Worm (Caenorhabditis elegans): Measurements from ENCODE around the gene col-160.
A peak's percentile ranks its signal among the peaks of the same experiment; 100 is the strongest.

col-160 gene

DNA sequence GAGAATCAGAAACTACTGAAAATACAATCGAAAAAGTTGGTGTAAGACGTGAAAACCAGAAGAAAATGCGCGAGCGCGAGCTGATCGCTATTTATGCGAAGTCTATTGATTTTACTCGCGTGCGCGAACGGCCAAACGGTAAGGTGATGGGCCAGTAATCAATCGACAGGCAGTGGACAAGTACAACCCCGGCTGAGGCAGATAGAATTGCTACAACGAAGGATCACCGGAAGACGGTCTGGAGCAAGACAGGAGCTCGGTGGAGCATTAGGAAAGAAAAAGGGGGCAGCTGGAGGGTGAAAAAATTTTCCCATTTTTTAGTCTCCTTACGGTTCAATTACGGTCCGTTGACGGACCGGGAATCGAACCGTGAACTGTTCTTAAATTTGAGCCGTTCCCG is 37.7 kb upstream of the col-160 start (continued):
- TF ChIP-seq F33H1.4 (GFP tag; IDR thresholded peaks at IDR 0.05) (peak; percentile 44; the same call in 1 of the 2 replicates), lin-26 (GFP tag; IDR thresholded peaks at IDR 0.05) (peak; percentile 98), D2030.7 (GFP tag; IDR thresholded peaks at IDR 0.05) (peak; percentile 66)

DNA sequence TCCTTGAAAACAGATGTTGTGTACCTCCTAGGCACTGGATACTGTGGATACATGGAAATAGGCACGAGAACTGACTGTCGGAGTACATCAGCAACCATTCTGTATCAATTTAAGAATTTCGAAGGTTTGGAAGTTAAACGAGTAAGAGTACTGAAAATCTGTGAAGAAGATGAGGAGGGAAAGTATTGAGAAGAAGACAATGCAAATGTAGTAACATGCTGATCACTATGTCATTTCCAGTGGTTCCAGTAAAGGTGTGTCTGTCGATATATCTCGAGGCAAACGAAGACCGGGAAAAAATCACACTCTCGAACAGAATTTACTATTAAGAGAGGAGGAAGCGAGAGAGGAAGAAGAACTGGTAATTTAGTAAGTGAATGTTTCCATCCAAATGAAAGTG is 34.5 kb upstream of the col-160 start, which contains the start of gene dmd-10:
Gene dmd-10 (minus strand): TSS at position 101 of the 400 bp plus-strand sequence.
- no peak for TF ChIP-seq mel-28 (tag; optimal IDR thresholded peaks at IDR 0.05; ENCODE audit: borderline replicate concordance)
- no peak for TF ChIP-seq attf-6 (GFP tag; IDR thresholded peaks at IDR 0.05)
- no peak for TF ChIP-seq let-526 (GFP tag; IDR thresholded peaks at IDR 0.05)
- no peak for TF ChIP-seq nfya-2 (GFP tag; IDR thresholded peaks at IDR 0.05)
- no peak for TF ChIP-seq fkh-3 (tag; optimal IDR thresholded peaks at IDR 0.05)
- no peak for TF ChIP-seq bed-2 (GFP tag; IDR thresholded peaks at IDR 0.05)
- TF ChIP-seq ets-4 (GFP tag; optimal IDR thresholded peaks at IDR 0.05), result no peak
- no peak for TF ChIP-seq pha-4 (tag; optimal IDR thresholded peaks at IDR 0.05)
- no peak for TF ChIP-seq F33H1.4 (GFP tag; IDR thresholded peaks at IDR 0.05)
- no peak for TF ChIP-seq sptf-2 (GFP tag; optimal IDR thresholded peaks at IDR 0.05)
- no peak for TF ChIP-seq lin-35 (GFP tag; optimal IDR thresholded peaks at IDR 0.05)
- TF ChIP-seq Y53F4B.3 (GFP tag; IDR thresholded peaks at IDR 0.05), result no peak
- no peak for TF ChIP-seq ztf-6 (GFP tag; IDR thresholded peaks at IDR 0.05)
- no peak for TF ChIP-seq mes-4 (tag; optimal IDR thresholded peaks at IDR 0.05)
- no peak for TF ChIP-seq ama-1 (optimal IDR thresholded peaks at IDR 0.05)
- no peak for TF ChIP-seq ama-1 (GFP tag; optimal IDR thresholded peaks at IDR 0.05)

DNA sequence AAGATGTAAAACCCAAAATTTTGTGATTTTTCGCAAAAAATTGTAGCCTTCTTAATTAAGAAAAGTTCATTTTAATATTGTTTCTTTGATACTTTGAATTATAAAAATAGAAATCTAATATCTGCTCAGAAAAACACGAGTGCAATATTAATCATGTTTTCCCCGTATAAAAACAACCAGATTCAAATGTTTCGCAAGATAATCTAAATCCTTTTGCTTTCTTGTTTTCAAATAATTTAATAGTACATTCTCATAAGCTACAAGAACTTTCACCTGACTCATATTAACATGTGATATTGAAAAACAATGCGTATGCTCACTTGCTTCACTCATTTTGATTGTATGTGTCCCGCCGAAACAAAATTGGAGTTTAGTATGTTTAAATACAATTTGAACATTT is 33.3 kb upstream of the col-160 start:
- TF ChIP-seq F37B4.10 (GFP tag; IDR thresholded peaks at IDR 0.05) (no peak), aptf-3 (GFP tag; IDR thresholded peaks at IDR 0.05) (no peak), somi-1 (GFP tag; optimal IDR thresholded peaks at IDR 0.05) (no peak), akir-1 (GFP tag; optimal IDR thresholded peaks at IDR 0.05) (no peak), ZK185.1 (tag; optimal IDR thresholded peaks at IDR 0.05; ENCODE audit: poor library complexity, severe bottlenecking) (no peak), dox-1 (GFP tag; IDR thresholded peaks at IDR 0.05) (no peak), nfya-1 (tag; optimal IDR thresholded peaks at IDR 0.05; ENCODE audit: borderline replicate concordance, insufficient read depth) (no peak), T07F8.4 (tag; optimal IDR thresholded peaks at IDR 0.05) (no peak), egl-44 (GFP tag; IDR thresholded peaks at IDR 0.05) (no peak), ceh-91 (GFP tag; IDR thresholded peaks at IDR 0.05) (no peak), die-1 (tag; optimal IDR thresholded peaks at IDR 0.05) (no peak), F57C9.4 (tag; optimal IDR thresholded peaks at IDR 0.05) (no peak), C06A6.2 (GFP tag; conservative IDR thresholded peaks at IDR 0.05) (no peak), cebp-1 (GFP tag; IDR thresholded peaks at IDR 0.05) (no peak), cebp-1 (tag; optimal IDR thresholded peaks at IDR 0.05) (no peak), nfya-2 (GFP tag; IDR thresholded peaks at IDR 0.05) (no peak), Y56A3A.18 (GFP tag; IDR thresholded peaks at IDR 0.05) (no peak), lsy-27 (tag; optimal IDR thresholded peaks at IDR 0.05; ENCODE audit: borderline replicate concordance, insufficient read depth) (no peak), B0035.1 (tag; optimal IDR thresholded peaks at IDR 0.05) (no peak)

DNA sequence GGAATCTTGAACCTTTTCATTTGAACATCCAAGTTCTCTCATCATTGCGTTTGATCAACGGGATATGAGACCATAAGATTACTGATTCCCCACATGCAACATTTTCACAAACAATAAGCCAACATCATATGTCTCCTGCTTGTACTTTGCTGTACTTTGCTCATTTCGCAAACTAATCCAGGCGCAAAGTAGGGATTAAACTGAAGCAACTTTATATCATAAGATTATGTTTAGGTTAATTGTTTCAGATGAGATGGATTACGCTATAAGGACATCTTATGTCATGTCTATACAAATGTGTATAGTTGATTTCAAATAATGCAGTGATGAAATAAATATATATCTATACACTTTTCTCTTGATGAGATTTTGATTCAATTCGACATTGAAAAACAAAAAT is 27.5 kb upstream of the col-160 start:
- TF ChIP-seq zfh-2 (GFP tag; conservative IDR thresholded peaks at IDR 0.05), result no peak
- no peak for TF ChIP-seq Y67H2A.10 (GFP tag; conservative IDR thresholded peaks at IDR 0.05)
- no peak for TF ChIP-seq B0035.1 (tag; optimal IDR thresholded peaks at IDR 0.05)
- no peak for TF ChIP-seq rec-8 (tag; optimal IDR thresholded peaks at IDR 0.05)
- TF ChIP-seq madf-8 (GFP tag; conservative IDR thresholded peaks at IDR 0.05), result no peak
- TF ChIP-seq hlh-12 (tag; optimal IDR thresholded peaks at IDR 0.05), result no peak
